Worm (Caenorhabditis elegans) whole organism, late embryonic: Measurements from ENCODE around the gene sfxn-1.3.

Experiments used
- C08G9.2 ChIP-seq: sonication (generic microtip); optimal IDR thresholded peaks from 2 replicates; lab custom pipeline; 2016; ENCODE audit warnings: mild to moderate bottlenecking, missing genetic modification characterization, moderate library complexity, missing compliant biosample characterization
- C38D4.7 ChIP-seq: fragments of 200-800 bp; sonication (Bioruptor generic); optimal IDR thresholded peaks from 2 replicates; lab custom pipeline; 2018; ENCODE audit warnings: mild to moderate bottlenecking, missing genetic modification characterization, moderate library complexity, missing compliant biosample characterization
- F13H6.1 ChIP-seq: sonication (generic microtip); optimal IDR thresholded peaks from 2 replicates; lab custom pipeline; 2016; ENCODE audit warnings: missing genetic modification characterization, missing compliant biosample characterization
- K09A11.1 ChIP-seq: sonication (generic microtip); optimal IDR thresholded peaks from 2 replicates; lab custom pipeline; 2017; ENCODE audit warnings: antibody characterized with exemption, mild to moderate bottlenecking, missing genetic modification characterization, missing compliant biosample characterization; ENCODE audit not compliant: insufficient read depth
- Y22D7AL.16 ChIP-seq: sonication (generic microtip); optimal IDR thresholded peaks from 2 replicates; lab custom pipeline; 2016; ENCODE audit warnings: missing genetic modification characterization, missing compliant biosample characterization
- ceh-19 ChIP-seq: fragments of 200-800 bp; sonication (Bioruptor generic); optimal IDR thresholded peaks from 2 replicates; lab custom pipeline; 2018; ENCODE audit warnings: mild to moderate bottlenecking, missing genetic modification characterization, missing compliant biosample characterization
- ceh-2 ChIP-seq: sonication (generic microtip); optimal IDR thresholded peaks from 2 replicates; lab custom pipeline; 2016; ENCODE audit warnings: missing genotype, missing genetic modification characterization, missing compliant biosample characterization
- ceh-22 ChIP-seq: sonication (generic microtip); optimal IDR thresholded peaks from 2 replicates; lab custom pipeline; 2017; ENCODE audit warnings: missing biosample characterization, missing genetic modification characterization
- ceh-30 ChIP-seq: fragments of 150-350 bp; optimal IDR thresholded peaks from 2 replicates; lab custom pipeline; 2014; ENCODE audit warnings: missing biosample characterization, missing genetic modification characterization
- ceh-34 ChIP-seq: sonication (generic microtip); optimal IDR thresholded peaks from 2 replicates; lab custom pipeline; 2016; ENCODE audit warnings: mild to moderate bottlenecking, missing genetic modification characterization, missing compliant biosample characterization
- ceh-9 ChIP-seq: sonication (generic microtip); optimal IDR thresholded peaks from 2 replicates; lab custom pipeline; 2016; ENCODE audit warnings: mild to moderate bottlenecking, missing genetic modification characterization, inconsistent platforms, missing compliant biosample characterization
- dve-1 ChIP-seq: sonication (generic microtip); optimal IDR thresholded peaks from 2 replicates; lab custom pipeline; 2017; ENCODE audit warnings: antibody characterized with exemption, mild to moderate bottlenecking, missing genetic modification characterization, missing compliant biosample characterization
- elt-4 ChIP-seq: sonication (generic microtip); optimal IDR thresholded peaks from 2 replicates; lab custom pipeline; 2016; ENCODE audit warnings: missing genetic modification characterization, missing compliant biosample characterization
- eyg-1 ChIP-seq: sonication (generic microtip); optimal IDR thresholded peaks from 2 replicates; lab custom pipeline; 2016; ENCODE audit warnings: missing genotype, missing genetic modification characterization, missing compliant biosample characterization
- fkh-6 ChIP-seq: sonication (generic microtip); optimal IDR thresholded peaks from 2 replicates; lab custom pipeline; 2016; ENCODE audit warnings: missing genetic modification characterization, missing compliant biosample characterization
- hlh-13 ChIP-seq: fragments of 200-800 bp; sonication (Bioruptor generic); optimal IDR thresholded peaks from 2 replicates; lab custom pipeline; 2018; ENCODE audit warnings: mild to moderate bottlenecking, missing genetic modification characterization, missing compliant biosample characterization
- hlh-15 ChIP-seq: sonication (generic microtip); optimal IDR thresholded peaks from 2 replicates; lab custom pipeline; 2016; ENCODE audit warnings: missing genetic modification characterization, missing compliant biosample characterization
- hlh-6 ChIP-seq: sonication (generic microtip); optimal IDR thresholded peaks from 2 replicates; lab custom pipeline; 2016; ENCODE audit warnings: missing genotype, missing genetic modification characterization, missing compliant biosample characterization
- lim-6 ChIP-seq: sonication (generic microtip); optimal IDR thresholded peaks from 2 replicates; lab custom pipeline; 2016; ENCODE audit warnings: missing genetic modification characterization, missing compliant biosample characterization
- mec-3 ChIP-seq: sonication (generic microtip); optimal IDR thresholded peaks from 2 replicates; lab custom pipeline; 2016; ENCODE audit warnings: borderline replicate concordance, missing genetic modification characterization, missing compliant biosample characterization
- nhr-11 ChIP-seq: fragments of 150-350 bp; optimal IDR thresholded peaks from 2 replicates; lab custom pipeline; 2014; ENCODE audit warnings: missing biosample characterization, missing genetic modification characterization
- nhr-232 ChIP-seq: sonication (generic microtip); optimal IDR thresholded peaks from 2 replicates; lab custom pipeline; 2016; ENCODE audit warnings: missing genetic modification characterization, missing compliant biosample characterization
- pag-3 ChIP-seq: sonication (generic microtip); optimal IDR thresholded peaks from 2 replicates; lab custom pipeline; 2016; ENCODE audit warnings: missing compliant biosample characterization, missing genetic modification characterization, borderline replicate concordance
- pat-9 ChIP-seq: fragments of 200-800 bp; sonication (Bioruptor generic); optimal IDR thresholded peaks from 2 replicates; lab custom pipeline; 2018; ENCODE audit warnings: mild to moderate bottlenecking, missing genetic modification characterization, moderate library complexity, missing compliant biosample characterization
- pax-1 ChIP-seq: fragments of 150-350 bp; optimal IDR thresholded peaks from 2 replicates; lab custom pipeline; 2014; ENCODE audit warnings: missing biosample characterization, missing genetic modification characterization
- pqm-1 ChIP-seq: sonication (generic microtip); optimal IDR thresholded peaks from 2 replicates; lab custom pipeline; 2016; ENCODE audit warnings: missing genetic modification characterization, missing compliant biosample characterization
- rnt-1 ChIP-seq: sonication (generic microtip); optimal IDR thresholded peaks from 2 replicates; lab custom pipeline; 2016; ENCODE audit warnings: missing genetic modification characterization, missing compliant biosample characterization
- sdc-2 ChIP-seq: sonication (generic microtip); optimal IDR thresholded peaks from 2 replicates; lab custom pipeline; 2016; ENCODE audit warnings: missing genotype, missing genetic modification characterization, missing compliant biosample characterization
- sox-4 ChIP-seq: sonication (generic microtip); optimal IDR thresholded peaks from 2 replicates; lab custom pipeline; 2017; ENCODE audit warnings: mild to moderate bottlenecking, missing genetic modification characterization, inconsistent platforms, missing compliant biosample characterization
- unc-3 ChIP-seq, 2 experiments: fragments of 200-800 bp in 1 of 2; sonication (Bioruptor generic) in 1 of 2; sonication (generic microtip) in 1 of 2; conservative IDR thresholded peaks in 1 of 2; optimal IDR thresholded peaks in 1 of 2; 2 replicates each; pipeline versions ENCODE4 v1.3.6 to Lab custom; 2016 to 2022; ENCODE audit warnings: missing compliant biosample characterization in 2 of 2, missing genetic modification characterization in 2 of 2, missing genetic modification reagents in 1 of 2
- unc-55 ChIP-seq: sonication (generic microtip); optimal IDR thresholded peaks from 2 replicates; lab custom pipeline; 2017; ENCODE audit warnings: missing biosample characterization, missing genetic modification reagents, missing genetic modification characterization
- unc-86 ChIP-seq: sonication (generic microtip); optimal IDR thresholded peaks from 2 replicates; lab custom pipeline; 2016; ENCODE audit warnings: missing genetic modification characterization, missing compliant biosample characterization
- ztf-16 ChIP-seq: sonication (generic microtip); optimal IDR thresholded peaks from 2 replicates; lab custom pipeline; 2017; ENCODE audit warnings: missing genetic modification characterization, missing compliant biosample characterization

The sfxn-1.3 gene

ce11 chrV:15689952-15690351, 36.7 kb upstream of the sfxn-1.3 start, which contains the start of gene nhr-268:
Gene nhr-268 (plus strand): TSS chrV:15690252.
- TF ChIP-seq F13H6.1 (tag; lab: Kevin White, UChicago) (no peak), pqm-1 (tag; lab: Kevin White, UChicago) (no peak), Y22D7AL.16 (tag; lab: Kevin White, UChicago) (no peak), eyg-1 (tag; lab: Kevin White, UChicago) (no peak), ceh-2 (tag; lab: Kevin White, UChicago) (no peak), unc-55 (GFP tag; lab: Kevin White, UChicago) (no peak), C08G9.2 (tag; lab: Kevin White, UChicago) (no peak), unc-86 (tag; lab: Kevin White, UChicago) (no peak), nhr-11 (tag; lab: Kevin White, UChicago) (no peak), ceh-34 (no peak), pag-3 (no peak), unc-3 (GFP tag; conservative IDR thresholded peaks at IDR 0.05; lab: Robert Waterston, UW) (no peak), unc-3 (tag; optimal IDR thresholded peaks at IDR 0.05; lab: Kevin White, UChicago) (no peak), ztf-16 (tag; lab: Kevin White, UChicago) (no peak), nhr-232 (tag; lab: Kevin White, UChicago) (no peak), sdc-2 (tag; lab: Kevin White, UChicago) (no peak), ceh-9 (tag; lab: Kevin White, UChicago) (no peak), sox-4 (tag; lab: Kevin White, UChicago) (no peak), ceh-22 (tag; lab: Kevin White, UChicago) (no peak), dve-1 (tag; lab: Kevin White, UChicago) (no peak)
- TF ChIP-seq, all 69 proteins: peak for 0

- TF ChIP-seq ztf-16 (tag; lab: Kevin White, UChicago) (no peak), ceh-2 (tag; lab: Kevin White, UChicago) (no peak), ceh-22 (tag; lab: Kevin White, UChicago) (no peak), fkh-6 (tag; lab: Kevin White, UChicago) (no peak), ceh-30 (tag; lab: Kevin White, UChicago) (no peak), elt-4 (tag; lab: Kevin White, UChicago) (no peak), pat-9 (tag; lab: Kevin White, UChicago) (no peak), unc-86 (tag; lab: Kevin White, UChicago) (no peak)
Observed at ce11 chrV:15693682-15694081, 33.0 kb upstream of the sfxn-1.3 start, which contains the start of gene nhr-198. Gene nhr-198 (plus strand): TSS chrV:15693994.

ce11 chrV:15698099-15698498, 28.5 kb upstream of the sfxn-1.3 start, which contains the start of gene srx-29:
Gene srx-29 (minus strand): TSS chrV:15698199.
- no peak for TF ChIP-seq ceh-19 (GFP tag; lab: Kevin White, UChicago)
- TF ChIP-seq pat-9 (tag; lab: Kevin White, UChicago): no peak
- no peak for TF ChIP-seq elt-4 (tag; lab: Kevin White, UChicago)
- TF ChIP-seq mec-3 (tag; lab: Kevin White, UChicago): no peak
- no peak for TF ChIP-seq C38D4.7
- TF ChIP-seq hlh-6 (tag; lab: Kevin White, UChicago): no peak
- TF ChIP-seq unc-86 (tag; lab: Kevin White, UChicago): no peak
- TF ChIP-seq K09A11.1 (tag; lab: Kevin White, UChicago): no peak
- TF ChIP-seq hlh-13 (GFP tag; lab: Kevin White, UChicago): no peak
- no peak for TF ChIP-seq sdc-2 (tag; lab: Kevin White, UChicago)
- TF ChIP-seq pag-3: no peak
- TF ChIP-seq rnt-1: no peak

ce11 chrV:15699799-15700198, 26.8 kb upstream of the sfxn-1.3 start, which contains the start of gene nhr-199:
Gene nhr-199 (minus strand): TSS chrV:15699899.
- TF ChIP-seq K09A11.1 (tag; lab: Kevin White, UChicago): no peak
- no peak for TF ChIP-seq hlh-15 (tag; lab: Kevin White, UChicago)
- TF ChIP-seq pax-1: no peak
- no peak for TF ChIP-seq lim-6 (tag; lab: Kevin White, UChicago)
- TF ChIP-seq hlh-13 (GFP tag; lab: Kevin White, UChicago): no peak
- no peak for TF ChIP-seq pat-9 (tag; lab: Kevin White, UChicago)
- TF ChIP-seq rnt-1: no peak
